Worm (Caenorhabditis elegans): ENCODE results near the gene ced-11.
A peak's percentile ranks its signal among the peaks of the same experiment; 100 is the strongest.

The ced-11 gene

ce11 chrIII:9075539-9075938 is 43.8 kb upstream of the ced-11 start, which contains the start of gene F02A9.7 (continued):
- TF ChIP-seq ceh-48 (tag; optimal IDR thresholded peaks at IDR 0.05), result no peak
- no peak for TF ChIP-seq ceh-30 (tag; optimal IDR thresholded peaks at IDR 0.05)
- TF ChIP-seq unc-55 (GFP tag; optimal IDR thresholded peaks at IDR 0.05), result no peak

- no peak for TF ChIP-seq ceh-30 (tag; optimal IDR thresholded peaks at IDR 0.05)
- no peak for TF ChIP-seq ahr-1 (tag; optimal IDR thresholded peaks at IDR 0.05)
- no peak for TF ChIP-seq dmd-4 (tag; optimal IDR thresholded peaks at IDR 0.05; ENCODE audit: borderline replicate concordance)
- TF ChIP-seq gmeb-2 (tag; optimal IDR thresholded peaks at IDR 0.05), result no peak
- TF ChIP-seq nhr-11 (tag; optimal IDR thresholded peaks at IDR 0.05), result no peak
- no peak for TF ChIP-seq che-1 (tag; optimal IDR thresholded peaks at IDR 0.05)
- no peak for TF ChIP-seq pha-2 (tag; optimal IDR thresholded peaks at IDR 0.05)
- no peak for TF ChIP-seq pha-4 (tag; optimal IDR thresholded peaks at IDR 0.05)
- TF ChIP-seq ceh-22 (tag; optimal IDR thresholded peaks at IDR 0.05), result no peak
- no peak for TF ChIP-seq ceh-31 (tag; optimal IDR thresholded peaks at IDR 0.05)
- no peak for TF ChIP-seq ceh-9 (tag; optimal IDR thresholded peaks at IDR 0.05)
- TF ChIP-seq syd-9 (tag; optimal IDR thresholded peaks at IDR 0.05), result no peak
- TF ChIP-seq sox-2 (GFP tag; IDR thresholded peaks at IDR 0.05), result no peak
- TF ChIP-seq ceh-34 (tag; optimal IDR thresholded peaks at IDR 0.05), result no peak
- TF ChIP-seq unc-55 (GFP tag; optimal IDR thresholded peaks at IDR 0.05), result no peak
- TF ChIP-seq unc-3 (GFP tag; conservative IDR thresholded peaks at IDR 0.05), result no peak
- no peak for TF ChIP-seq unc-3 (tag; optimal IDR thresholded peaks at IDR 0.05)
These were observed 41.6 kb upstream of the ced-11 start, which contains the start of gene F02A9.1 for ce11 chrIII:9077708-9078107. F02A9.1 (minus strand) TSS chrIII:9077808.

ce11 chrIII:9080127-9080526 is 39.2 kb upstream of the ced-11 start:
- TF ChIP-seq ama-1 (optimal IDR thresholded peaks at IDR 0.05) (peak; percentile 44), rnt-1 (tag; optimal IDR thresholded peaks at IDR 0.05) (peak; percentile 18), ceh-45 (GFP tag; IDR thresholded peaks at IDR 0.05) (no peak), F13H6.1 (tag; optimal IDR thresholded peaks at IDR 0.05) (no peak), C38D4.7 (GFP tag; optimal IDR thresholded peaks at IDR 0.05) (no peak)

- TF ChIP-seq dmd-4 (tag; optimal IDR thresholded peaks at IDR 0.05; ENCODE audit: borderline replicate concordance) (no peak), elt-2 (tag; optimal IDR thresholded peaks at IDR 0.05) (no peak), ceh-45 (GFP tag; IDR thresholded peaks at IDR 0.05) (no peak), ahr-1 (tag; optimal IDR thresholded peaks at IDR 0.05) (no peak), elt-4 (tag; optimal IDR thresholded peaks at IDR 0.05) (no peak), pha-2 (tag; optimal IDR thresholded peaks at IDR 0.05) (no peak), C08G9.2 (tag; optimal IDR thresholded peaks at IDR 0.05) (peak; percentile 11), mec-3 (tag; optimal IDR thresholded peaks at IDR 0.05; ENCODE audit: borderline replicate concordance) (no peak), fkh-10 (GFP tag; optimal IDR thresholded peaks at IDR 0.05) (no peak), hlh-8 (tag; optimal IDR thresholded peaks at IDR 0.05) (peak; percentile 41), ttx-3 (tag; optimal IDR thresholded peaks at IDR 0.05) (no peak), sox-4 (tag; optimal IDR thresholded peaks at IDR 0.05) (no peak), hlh-30 (tag; optimal IDR thresholded peaks at IDR 0.05; ENCODE audit: insufficient read depth) (no peak), K02D7.2 (tag; optimal IDR thresholded peaks at IDR 0.05) (no peak), sdc-2 (tag; optimal IDR thresholded peaks at IDR 0.05) (no peak), rnt-1 (tag; optimal IDR thresholded peaks at IDR 0.05) (no peak), ama-1 (optimal IDR thresholded peaks at IDR 0.05) (peak; percentile 74), ceh-30 (tag; optimal IDR thresholded peaks at IDR 0.05) (no peak), pha-4 (tag; optimal IDR thresholded peaks at IDR 0.05) (no peak), ceh-18 (tag; optimal IDR thresholded peaks at IDR 0.05) (peak; percentile 10), ztf-16 (tag; optimal IDR thresholded peaks at IDR 0.05) (no peak), ceh-24 (tag; optimal IDR thresholded peaks at IDR 0.05) (no peak), F13H6.1 (tag; optimal IDR thresholded peaks at IDR 0.05) (no peak), nfya-1 (tag; optimal IDR thresholded peaks at IDR 0.05) (peak; percentile 23), syd-9 (tag; optimal IDR thresholded peaks at IDR 0.05) (no peak), nhr-11 (tag; optimal IDR thresholded peaks at IDR 0.05) (no peak)
These were observed 38.3 kb upstream of the ced-11 start, which contains the start of gene far-1 for ce11 chrIII:9081055-9081454. far-1 (minus strand) TSS chrIII:9081179.
